Worm (Caenorhabditis elegans): ENCODE data around the gene ifa-4.

DNA sequence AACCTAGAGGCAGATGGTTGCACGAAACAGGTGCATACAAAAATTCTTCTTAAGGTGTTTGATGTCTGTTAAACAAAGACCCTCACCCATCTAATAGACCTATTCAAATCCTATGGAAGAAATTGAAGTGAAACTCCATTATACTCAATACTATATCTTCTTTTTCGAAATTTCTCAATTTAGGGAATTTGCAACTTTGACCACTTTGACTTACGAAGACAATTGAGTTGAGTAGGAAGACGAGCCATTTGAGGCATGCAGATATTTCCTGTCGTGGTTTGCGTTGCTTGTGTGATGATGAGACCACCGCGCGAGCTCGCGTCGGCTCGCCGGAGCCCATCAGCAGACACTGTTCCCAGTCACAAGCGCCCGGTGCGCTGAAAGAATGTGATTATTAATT is 45.1 kb downstream of the ifa-4 start:
- TF ChIP-seq lin-39 (tag; optimal IDR thresholded peaks at IDR 0.05) (no peak), fos-1 (tag; optimal IDR thresholded peaks at IDR 0.05) (no peak), lsy-2 (tag; optimal IDR thresholded peaks at IDR 0.05) (no peak), nhr-77 (tag; optimal IDR thresholded peaks at IDR 0.05) (no peak), mab-5 (tag; optimal IDR thresholded peaks at IDR 0.05) (no peak)
